Fruit fly (Drosophila melanogaster): ENCODE measurements around the gene Pcyt2.

Pcyt2 gene

DNA sequence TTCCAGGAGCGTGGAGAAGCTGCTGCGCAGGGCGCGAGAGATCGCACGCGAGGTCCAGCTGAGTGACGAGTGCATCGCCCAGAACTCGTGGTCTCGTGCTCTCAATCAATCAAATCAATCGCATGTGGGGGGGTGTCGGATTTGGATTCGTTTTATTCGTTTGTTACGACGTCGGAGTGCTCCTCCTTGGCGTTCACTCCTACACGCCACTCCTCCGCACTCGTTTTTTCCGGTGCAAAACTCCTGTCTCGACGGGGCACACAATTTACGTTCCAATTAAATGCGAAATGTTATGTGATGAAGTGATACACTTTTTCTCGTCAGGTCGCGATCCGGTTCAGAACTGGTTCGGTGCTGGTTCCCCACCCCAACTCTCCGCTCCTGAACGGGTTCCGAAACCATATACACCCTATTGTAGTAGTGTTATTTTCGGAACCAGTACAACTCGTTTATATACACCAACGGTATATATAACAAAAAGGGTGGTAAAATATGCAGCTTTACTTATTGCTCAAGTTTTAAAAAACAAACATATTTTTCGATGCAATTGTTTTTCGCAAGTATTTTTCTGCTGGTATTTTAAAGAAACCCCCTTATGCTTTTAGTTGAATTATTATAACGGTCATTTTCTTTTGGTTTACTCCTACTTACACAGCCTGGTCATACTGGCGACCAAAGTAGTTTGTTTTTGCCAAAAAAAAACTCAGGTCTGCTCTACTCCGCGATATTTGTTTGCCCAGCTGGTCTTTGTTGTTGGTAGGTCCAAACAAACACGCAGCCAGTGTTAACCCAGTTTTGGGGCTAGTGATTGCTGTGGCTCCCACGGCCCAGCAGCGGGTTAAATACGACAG, 16.6 kb upstream of the Pcyt2 start, which contains the start of the genes CG12091 and pns (continued):
- TF ChIP-seq HLHmδ (GFP tag; optimal IDR thresholded peaks at IDR 0.05) (peak; percentile 71), CG3163 (GFP tag; optimal IDR thresholded peaks at IDR 0.05) (peak; percentile 45), YL-1 (GFP tag; optimal IDR thresholded peaks at IDR 0.05) (peak; percentile 82), exex (tag; optimal IDR thresholded peaks at IDR 0.05) (peak; percentile 21), CG16863 (GFP tag; optimal IDR thresholded peaks at IDR 0.05) (peak; percentile 54), unc-4 (GFP tag; IDR thresholded peaks at IDR 0.05; ENCODE audit: partially characterized antibody) (no peak), CG1647 (GFP tag; optimal IDR thresholded peaks at IDR 0.05) (peak; percentile 35), CG12769 (tag; optimal IDR thresholded peaks at IDR 0.05) (no peak), Dip2 (GFP tag; IDR thresholded peaks at IDR 0.05) (no peak), oc (tag; optimal IDR thresholded peaks at IDR 0.05) (peak; percentile 21), CG32532 (GFP tag; IDR thresholded peaks at IDR 0.05) (peak; percentile 78), ind (GFP tag; optimal IDR thresholded peaks at IDR 0.05) (peak; percentile 72), CG11504 (tag; optimal IDR thresholded peaks at IDR 0.05) (no peak), eve (GFP tag; optimal IDR thresholded peaks at IDR 0.05) (no peak), nom (GFP tag; optimal IDR thresholded peaks at IDR 0.05) (peak; percentile 31), az2 (GFP tag; optimal IDR thresholded peaks at IDR 0.05) (peak; percentile 62), CG15696 (tag; optimal IDR thresholded peaks at IDR 0.05) (peak; percentile 73), pros (GFP tag; optimal IDR thresholded peaks at IDR 0.05) (no peak), sima (GFP tag; optimal IDR thresholded peaks at IDR 0.05) (peak; percentile 40), CG12236 (GFP tag; optimal IDR thresholded peaks at IDR 0.05) (peak; percentile 50), CG4707 (GFP tag; optimal IDR thresholded peaks at IDR 0.05) (peak; percentile 38), CG13287 (GFP tag; IDR thresholded peaks at IDR 0.05; ENCODE audit: partially characterized antibody) (no peak; the same call in none of the 2 replicates), tgo (GFP tag; IDR thresholded peaks at IDR 0.05) (peak; percentile 56; the same call in 2 of the 3 replicates), Trl (optimal IDR thresholded peaks at IDR 0.05) (no peak), Trl (GFP tag; optimal IDR thresholded peaks at IDR 0.05) (peak; percentile 51), HLH4C (GFP tag; IDR thresholded peaks at IDR 0.05; ENCODE audit: partially characterized antibody) (peak; percentile 40; the same call in 1 of the 3 replicates), CG5245 (GFP tag; optimal IDR thresholded peaks at IDR 0.05) (peak; percentile 70), Elba2 (GFP tag; optimal IDR thresholded peaks at IDR 0.05) (peak; percentile 52), Xrp1 (GFP tag; IDR thresholded peaks at IDR 0.05) (peak; percentile 61; the same call in 1 of the 2 replicates), CG15073 (GFP tag; optimal IDR thresholded peaks at IDR 0.05) (no peak), da (GFP tag; optimal IDR thresholded peaks at IDR 0.05) (peak; percentile 8), CG10654 (GFP tag; optimal IDR thresholded peaks at IDR 0.05) (peak; percentile 65), CG3407 (GFP tag; optimal IDR thresholded peaks at IDR 0.05) (no peak), danr (GFP tag; IDR thresholded peaks at IDR 0.05) (no peak), sug (tag; optimal IDR thresholded peaks at IDR 0.05) (peak; percentile 69), CG12104 (GFP tag; optimal IDR thresholded peaks at IDR 0.05) (peak; percentile 31), ssp (GFP tag; IDR thresholded peaks at IDR 0.05) (peak; percentile 71), CG6272 (GFP tag; IDR thresholded peaks at IDR 0.05) (peak; percentile 32; the same call in 1 of the 2 replicates), seq (GFP tag; IDR thresholded peaks at IDR 0.05) (peak; percentile 46; the same call in 1 of the 2 replicates), Doc2 (GFP tag; IDR thresholded peaks at IDR 0.05) (no peak), Dp (GFP tag; optimal IDR thresholded peaks at IDR 0.05) (peak; percentile 14), CG8478 (optimal IDR thresholded peaks at IDR 0.05) (no peak), Dfd (GFP tag; optimal IDR thresholded peaks at IDR 0.05) (no peak), Sry-δ (GFP tag; optimal IDR thresholded peaks at IDR 0.05) (peak; percentile 67), psq (GFP tag; optimal IDR thresholded peaks at IDR 0.05) (peak; percentile 38), CG15514 (GFP tag; optimal IDR thresholded peaks at IDR 0.05) (peak; percentile 100), HmgD (GFP tag; optimal IDR thresholded peaks at IDR 0.05) (no peak), kay (GFP tag; optimal IDR thresholded peaks at IDR 0.05) (peak; percentile 57), CG2199 (GFP tag; IDR thresholded peaks at IDR 0.05) (no peak), Bdp1 (GFP tag; optimal IDR thresholded peaks at IDR 0.05) (peak; percentile 60)

Data from whole organism, embryonic.